Worm (Caenorhabditis elegans): ENCODE results near the gene R08C7.5.
A peak's percentile ranks its signal among the peaks of the same experiment; 100 is the strongest.

Gene R08C7.5

DNA sequence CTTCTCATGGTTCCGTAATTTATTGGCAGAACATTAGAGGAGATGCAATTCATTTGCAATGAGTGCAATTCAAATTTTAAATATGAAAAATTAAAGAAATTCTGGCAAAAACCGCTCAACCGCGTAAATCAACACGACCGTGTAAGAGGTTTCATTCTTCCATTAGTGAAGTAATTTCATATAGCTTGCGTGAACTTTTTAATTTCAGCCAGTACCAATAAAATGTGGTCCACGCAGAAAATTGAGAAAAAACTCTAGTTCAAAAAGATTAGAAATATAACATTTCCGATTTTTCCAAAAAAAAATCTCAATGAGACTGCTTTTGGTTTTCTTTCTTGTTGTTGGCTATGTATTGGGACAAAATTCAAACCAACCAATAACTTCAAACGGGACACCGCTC is 8.0 kb upstream of the R08C7.5 start, which contains the start of gene clec-175:
Gene clec-175 (plus strand): TSS at position 301 of the 400 bp plus-strand sequence.
- no peak for TF ChIP-seq nhr-47 (tag; optimal IDR thresholded peaks at IDR 0.05)
- TF ChIP-seq snu-23 (GFP tag; optimal IDR thresholded peaks at IDR 0.05), result no peak
- TF ChIP-seq zip-4 (GFP tag; optimal IDR thresholded peaks at IDR 0.05), result no peak
- TF ChIP-seq jun-1 (tag; optimal IDR thresholded peaks at IDR 0.05), result no peak
- TF ChIP-seq nhr-76 (tag; optimal IDR thresholded peaks at IDR 0.05), result no peak
- no peak for TF ChIP-seq nhr-77 (tag; optimal IDR thresholded peaks at IDR 0.05)
- no peak for TF ChIP-seq dpl-1 (GFP tag; optimal IDR thresholded peaks at IDR 0.05)
- TF ChIP-seq tlp-1 (tag; optimal IDR thresholded peaks at IDR 0.05), result no peak
- no peak for TF ChIP-seq hlh-17 (GFP tag; optimal IDR thresholded peaks at IDR 0.05; ENCODE audit: borderline replicate concordance)
- TF ChIP-seq nhr-85 (tag), result no peak

ce11 chrIV:4423026-4423425 is 7.0 kb upstream of the R08C7.5 start:
- no peak for TF ChIP-seq lin-35 (GFP tag; optimal IDR thresholded peaks at IDR 0.05)
- TF ChIP-seq aly-2 (tag; optimal IDR thresholded peaks at IDR 0.05), result no peak
- no peak for TF ChIP-seq mef-2 (tag; optimal IDR thresholded peaks at IDR 0.05)
- TF ChIP-seq tbx-2 (tag; optimal IDR thresholded peaks at IDR 0.05), result no peak
- TF ChIP-seq zag-1 (tag; optimal IDR thresholded peaks at IDR 0.05), result no peak
- TF ChIP-seq lin-39 (tag; optimal IDR thresholded peaks at IDR 0.05), result no peak
- TF ChIP-seq irx-1 (tag; optimal IDR thresholded peaks at IDR 0.05), result no peak

DNA sequence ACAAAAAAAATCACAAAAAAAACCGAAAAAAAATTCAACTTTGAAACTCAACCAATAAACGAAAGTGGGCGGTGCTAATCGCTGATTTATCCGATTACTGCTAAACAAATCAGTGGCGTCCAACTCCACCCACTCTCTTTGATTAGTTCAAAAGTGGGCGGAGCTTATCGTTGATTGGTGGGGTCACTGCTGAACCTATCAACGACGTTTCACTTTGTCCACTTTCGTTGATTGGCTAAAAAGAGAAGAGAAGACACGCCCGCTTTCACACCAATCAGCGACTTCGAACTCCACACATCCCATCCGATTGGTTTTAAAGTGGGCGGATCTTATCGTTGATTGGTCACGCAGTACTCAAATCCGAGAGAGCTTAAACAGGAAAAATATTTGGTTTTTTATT is 6.1 kb upstream of the R08C7.5 start:
- TF ChIP-seq tbx-2 (tag; optimal IDR thresholded peaks at IDR 0.05), result no peak
- TF ChIP-seq jun-1 (tag; optimal IDR thresholded peaks at IDR 0.05), result no peak
- no peak for TF ChIP-seq dsc-1 (tag; optimal IDR thresholded peaks at IDR 0.05)
- TF ChIP-seq nhr-19 (GFP tag; conservative IDR thresholded peaks at IDR 0.05), result no peak
- TF ChIP-seq C04F5.9 (tag; optimal IDR thresholded peaks at IDR 0.05), result no peak
- TF ChIP-seq mep-1 (tag; optimal IDR thresholded peaks at IDR 0.05), result no peak
- no peak for TF ChIP-seq ets-5 (GFP tag; IDR thresholded peaks at IDR 0.05)
- no peak for TF ChIP-seq ztf-4 (tag; optimal IDR thresholded peaks at IDR 0.05)

DNA sequence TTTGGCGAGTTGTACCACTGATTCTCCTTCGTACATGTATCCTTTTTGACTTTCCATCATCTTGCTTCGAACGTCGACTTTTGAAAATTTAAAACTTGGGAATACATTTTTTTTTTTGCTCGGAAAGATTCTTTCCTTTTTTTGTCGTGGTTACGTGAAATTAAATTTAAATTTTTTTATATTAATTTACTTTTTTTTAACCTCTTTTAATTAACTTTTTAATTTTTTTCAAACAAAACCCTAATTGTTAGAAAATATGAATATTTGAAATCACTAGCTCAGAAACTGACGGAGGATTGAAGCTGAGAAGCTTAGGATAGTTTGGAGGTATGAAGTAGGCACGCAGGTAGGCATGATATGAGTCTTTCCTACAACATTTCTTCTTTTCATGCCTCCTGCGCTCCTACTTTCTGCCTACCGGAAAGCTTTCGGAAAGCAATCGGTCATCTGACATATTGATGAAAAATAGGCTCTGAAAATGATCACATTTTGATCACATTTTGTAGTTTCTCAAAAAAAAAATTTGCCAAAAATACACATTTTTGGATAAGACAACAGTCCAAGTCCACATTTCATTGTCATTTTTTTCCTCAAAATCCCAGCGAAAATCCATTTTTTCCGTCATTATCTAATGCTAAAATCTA is 4.5 kb downstream of the R08C7.5 start, which contains the start of the genes R08C7.8 and R08C7.4:
Gene R08C7.8 (minus strand): TSS at position 101 of the 644 bp plus-strand sequence.
Gene R08C7.4 (plus strand): TSS at position 594 of the 644 bp plus-strand sequence.
- TF ChIP-seq dsc-1 (tag; optimal IDR thresholded peaks at IDR 0.05) (no peak), Y116A8C.19 (tag; optimal IDR thresholded peaks at IDR 0.05; ENCODE audit: borderline replicate concordance) (no peak), isw-1 (GFP tag; IDR thresholded peaks at IDR 0.05) (no peak), tlp-1 (tag; optimal IDR thresholded peaks at IDR 0.05) (no peak), lin-13 (GFP tag; optimal IDR thresholded peaks at IDR 0.05) (no peak), dpl-1 (GFP tag; optimal IDR thresholded peaks at IDR 0.05) (no peak), mef-2 (tag; optimal IDR thresholded peaks at IDR 0.05) (no peak), alr-1 (tag; optimal IDR thresholded peaks at IDR 0.05; ENCODE audit: borderline replicate concordance) (no peak), sox-4 (tag; optimal IDR thresholded peaks at IDR 0.05) (no peak), vab-15 (tag; optimal IDR thresholded peaks at IDR 0.05) (no peak), tbx-2 (tag; optimal IDR thresholded peaks at IDR 0.05) (no peak), blmp-1 (tag; optimal IDR thresholded peaks at IDR 0.05) (no peak), nhr-77 (tag; optimal IDR thresholded peaks at IDR 0.05) (no peak), nhr-76 (tag; optimal IDR thresholded peaks at IDR 0.05) (no peak), C04F5.9 (tag; optimal IDR thresholded peaks at IDR 0.05) (no peak), hlh-4 (tag; optimal IDR thresholded peaks at IDR 0.05) (no peak), mep-1 (tag; optimal IDR thresholded peaks at IDR 0.05) (no peak), nhr-11 (tag; optimal IDR thresholded peaks at IDR 0.05) (no peak), zag-1 (tag; optimal IDR thresholded peaks at IDR 0.05) (no peak)

- TF ChIP-seq nhr-20 (tag; optimal IDR thresholded peaks at IDR 0.05) (peak; percentile 7), nhr-84 (tag; optimal IDR thresholded peaks at IDR 0.05) (no peak), Y116A8C.19 (tag; optimal IDR thresholded peaks at IDR 0.05; ENCODE audit: borderline replicate concordance) (no peak), nhr-77 (tag; optimal IDR thresholded peaks at IDR 0.05) (no peak), alr-1 (tag; optimal IDR thresholded peaks at IDR 0.05; ENCODE audit: borderline replicate concordance) (no peak), nhr-85 (tag) (peak; percentile 73), hlh-4 (tag; optimal IDR thresholded peaks at IDR 0.05) (no peak), elt-3 (tag; optimal IDR thresholded peaks at IDR 0.05) (peak in 1 of 6 experiments; percentile 16), ceh-82 (tag; optimal IDR thresholded peaks at IDR 0.05) (no peak), zip-4 (GFP tag; optimal IDR thresholded peaks at IDR 0.05) (no peak), lin-35 (GFP tag; optimal IDR thresholded peaks at IDR 0.05) (no peak), lin-14 (GFP tag; optimal IDR thresholded peaks at IDR 0.05) (peak; percentile 69), vab-15 (tag; optimal IDR thresholded peaks at IDR 0.05) (no peak), isw-1 (GFP tag; IDR thresholded peaks at IDR 0.05) (no peak), egl-13 (tag; optimal IDR thresholded peaks at IDR 0.05) (no peak)
Observed at ce11 chrIV:4437825-4438224, 7.8 kb downstream of the R08C7.5 start.

Data from whole organism, L1 larva.